Worm (Caenorhabditis elegans) whole organism, late embryonic: ENCODE data around the gene R11G1.11.
A peak's percentile ranks its signal among the peaks of the same experiment; 100 is the strongest.

ENCODE experiments used
- C08G9.2 ChIP-seq: sonication (generic microtip); optimal IDR thresholded peaks from 2 replicates; lab custom pipeline; 2016; ENCODE audit warnings: mild to moderate bottlenecking, missing genetic modification characterization, moderate library complexity, missing compliant biosample characterization
- C38D4.7 ChIP-seq: fragments of 200-800 bp; sonication (Bioruptor generic); optimal IDR thresholded peaks from 2 replicates; lab custom pipeline; 2018; ENCODE audit warnings: mild to moderate bottlenecking, missing genetic modification characterization, moderate library complexity, missing compliant biosample characterization
- F13H6.1 ChIP-seq: sonication (generic microtip); optimal IDR thresholded peaks from 2 replicates; lab custom pipeline; 2016; ENCODE audit warnings: missing genetic modification characterization, missing compliant biosample characterization
- K09A11.1 ChIP-seq: sonication (generic microtip); optimal IDR thresholded peaks from 2 replicates; lab custom pipeline; 2017; ENCODE audit warnings: antibody characterized with exemption, mild to moderate bottlenecking, missing genetic modification characterization, missing compliant biosample characterization; ENCODE audit not compliant: insufficient read depth
- T23F11.4 ChIP-seq: fragments of 200-800 bp; sonication (Bioruptor generic); optimal IDR thresholded peaks from 2 replicates; lab custom pipeline; 2018; ENCODE audit warnings: mild to moderate bottlenecking, missing genetic modification characterization, missing compliant biosample characterization
- ama-1 ChIP-seq: fragments of 150-350 bp; optimal IDR thresholded peaks from 2 replicates; lab custom pipeline; 2014
- ceh-14 ChIP-seq: sonication (generic microtip); optimal IDR thresholded peaks from 2 replicates; lab custom pipeline; 2016; ENCODE audit warnings: missing genotype, missing genetic modification characterization, missing compliant biosample characterization
- ceh-18 ChIP-seq: sonication (generic microtip); optimal IDR thresholded peaks from 2 replicates; lab custom pipeline; 2016; ENCODE audit warnings: missing genetic modification characterization, missing compliant biosample characterization
- ceh-19 ChIP-seq: fragments of 200-800 bp; sonication (Bioruptor generic); optimal IDR thresholded peaks from 2 replicates; lab custom pipeline; 2018; ENCODE audit warnings: mild to moderate bottlenecking, missing genetic modification characterization, missing compliant biosample characterization
- ceh-22 ChIP-seq: sonication (generic microtip); optimal IDR thresholded peaks from 2 replicates; lab custom pipeline; 2017; ENCODE audit warnings: missing biosample characterization, missing genetic modification characterization
- ceh-24 ChIP-seq: sonication (generic microtip); optimal IDR thresholded peaks from 2 replicates; lab custom pipeline; 2016; ENCODE audit warnings: mild to moderate bottlenecking, missing genetic modification characterization, missing compliant biosample characterization
- ceh-30 ChIP-seq: fragments of 150-350 bp; optimal IDR thresholded peaks from 2 replicates; lab custom pipeline; 2014; ENCODE audit warnings: missing biosample characterization, missing genetic modification characterization
- ceh-31 ChIP-seq: sonication (generic microtip); optimal IDR thresholded peaks from 2 replicates; lab custom pipeline; 2016; ENCODE audit warnings: missing genetic modification characterization, missing compliant biosample characterization
- ceh-34 ChIP-seq: sonication (generic microtip); optimal IDR thresholded peaks from 2 replicates; lab custom pipeline; 2016; ENCODE audit warnings: mild to moderate bottlenecking, missing genetic modification characterization, missing compliant biosample characterization
- ceh-48 ChIP-seq: sonication (generic microtip); optimal IDR thresholded peaks from 2 replicates; lab custom pipeline; 2016; ENCODE audit warnings: missing genetic modification characterization, inconsistent platforms, missing compliant biosample characterization
- ceh-9 ChIP-seq: sonication (generic microtip); optimal IDR thresholded peaks from 2 replicates; lab custom pipeline; 2016; ENCODE audit warnings: mild to moderate bottlenecking, missing genetic modification characterization, inconsistent platforms, missing compliant biosample characterization
- che-1 ChIP-seq: sonication (generic microtip); optimal IDR thresholded peaks from 2 replicates; lab custom pipeline; 2016; ENCODE audit warnings: mild to moderate bottlenecking, missing genetic modification characterization, missing compliant biosample characterization
- dmd-4 ChIP-seq: sonication (generic microtip); optimal IDR thresholded peaks from 2 replicates; lab custom pipeline; 2016; ENCODE audit warnings: borderline replicate concordance, missing genetic modification characterization, missing compliant biosample characterization
- elt-2 ChIP-seq: sonication (generic microtip); optimal IDR thresholded peaks from 2 replicates; lab custom pipeline; 2016; ENCODE audit warnings: missing genetic modification reagents, missing genetic modification characterization, missing compliant biosample characterization
- elt-4 ChIP-seq: sonication (generic microtip); optimal IDR thresholded peaks from 2 replicates; lab custom pipeline; 2016; ENCODE audit warnings: missing genetic modification characterization, missing compliant biosample characterization
- fax-1 ChIP-seq: sonication (generic microtip); optimal IDR thresholded peaks from 2 replicates; lab custom pipeline; 2016; ENCODE audit warnings: missing genotype, missing genetic modification characterization, missing compliant biosample characterization
- hlh-15 ChIP-seq: sonication (generic microtip); optimal IDR thresholded peaks from 2 replicates; lab custom pipeline; 2016; ENCODE audit warnings: missing genetic modification characterization, missing compliant biosample characterization
- hlh-6 ChIP-seq: sonication (generic microtip); optimal IDR thresholded peaks from 2 replicates; lab custom pipeline; 2016; ENCODE audit warnings: missing genotype, missing genetic modification characterization, missing compliant biosample characterization
- lim-6 ChIP-seq: sonication (generic microtip); optimal IDR thresholded peaks from 2 replicates; lab custom pipeline; 2016; ENCODE audit warnings: missing genetic modification characterization, missing compliant biosample characterization
- madf-2 ChIP-seq: sonication (generic microtip); optimal IDR thresholded peaks from 2 replicates; lab custom pipeline; 2017; ENCODE audit warnings: missing genetic modification characterization, missing compliant biosample characterization
- mec-3 ChIP-seq: sonication (generic microtip); optimal IDR thresholded peaks from 2 replicates; lab custom pipeline; 2016; ENCODE audit warnings: borderline replicate concordance, missing genetic modification characterization, missing compliant biosample characterization
- nfya-1 ChIP-seq: sonication (generic microtip); optimal IDR thresholded peaks from 2 replicates; lab custom pipeline; 2017; ENCODE audit warnings: missing genetic modification characterization, mild to moderate bottlenecking, missing compliant biosample characterization, antibody characterized with exemption, moderate library complexity
- nhr-232 ChIP-seq: sonication (generic microtip); optimal IDR thresholded peaks from 2 replicates; lab custom pipeline; 2016; ENCODE audit warnings: missing genetic modification characterization, missing compliant biosample characterization
- odd-2 ChIP-seq: sonication (generic microtip); optimal IDR thresholded peaks from 2 replicates; lab custom pipeline; 2017; ENCODE audit warnings: antibody characterized with exemption, mild to moderate bottlenecking, missing genetic modification characterization, missing compliant biosample characterization
- pag-3 ChIP-seq: sonication (generic microtip); optimal IDR thresholded peaks from 2 replicates; lab custom pipeline; 2016; ENCODE audit warnings: missing compliant biosample characterization, missing genetic modification characterization, borderline replicate concordance
- pat-9 ChIP-seq: fragments of 200-800 bp; sonication (Bioruptor generic); optimal IDR thresholded peaks from 2 replicates; lab custom pipeline; 2018; ENCODE audit warnings: mild to moderate bottlenecking, missing genetic modification characterization, moderate library complexity, missing compliant biosample characterization
- pax-1 ChIP-seq: fragments of 150-350 bp; optimal IDR thresholded peaks from 2 replicates; lab custom pipeline; 2014; ENCODE audit warnings: missing biosample characterization, missing genetic modification characterization
- pha-2 ChIP-seq: sonication (generic microtip); optimal IDR thresholded peaks from 2 replicates; lab custom pipeline; 2017; ENCODE audit warnings: mild to moderate bottlenecking, missing genetic modification characterization, missing compliant biosample characterization
- pqm-1 ChIP-seq: sonication (generic microtip); optimal IDR thresholded peaks from 2 replicates; lab custom pipeline; 2016; ENCODE audit warnings: missing genetic modification characterization, missing compliant biosample characterization
- ref-2 ChIP-seq: sonication (generic microtip); optimal IDR thresholded peaks from 2 replicates; lab custom pipeline; 2016; ENCODE audit warnings: missing genetic modification characterization, missing compliant biosample characterization
- rnt-1 ChIP-seq: sonication (generic microtip); optimal IDR thresholded peaks from 2 replicates; lab custom pipeline; 2016; ENCODE audit warnings: missing genetic modification characterization, missing compliant biosample characterization
- sdc-2 ChIP-seq: sonication (generic microtip); optimal IDR thresholded peaks from 2 replicates; lab custom pipeline; 2016; ENCODE audit warnings: missing genotype, missing genetic modification characterization, missing compliant biosample characterization
- sox-2 ChIP-seq: fragments of 200-800 bp; sonication (Bioruptor generic); IDR thresholded peaks from 2 replicates; pipeline ENCODE4 v1.3.6; 2022; ENCODE audit warnings: missing genetic modification reagents, missing genetic modification characterization, missing compliant biosample characterization
- sox-4 ChIP-seq: sonication (generic microtip); optimal IDR thresholded peaks from 2 replicates; lab custom pipeline; 2017; ENCODE audit warnings: mild to moderate bottlenecking, missing genetic modification characterization, inconsistent platforms, missing compliant biosample characterization
- syd-9 ChIP-seq: sonication (generic microtip); optimal IDR thresholded peaks from 2 replicates; lab custom pipeline; 2016; ENCODE audit warnings: mild to moderate bottlenecking, missing genetic modification characterization, moderate library complexity, missing compliant biosample characterization
- tbx-2 ChIP-seq: sonication (generic microtip); optimal IDR thresholded peaks from 2 replicates; lab custom pipeline; 2016; ENCODE audit warnings: missing genetic modification characterization, missing compliant biosample characterization
- tbx-7 ChIP-seq: sonication (generic microtip); optimal IDR thresholded peaks from 2 replicates; lab custom pipeline; 2016; ENCODE audit warnings: missing genotype, missing genetic modification characterization, missing compliant biosample characterization
- ttx-3 ChIP-seq: sonication (generic microtip); optimal IDR thresholded peaks from 2 replicates; lab custom pipeline; 2016; ENCODE audit warnings: missing genetic modification reagents, missing genetic modification characterization, missing compliant biosample characterization
- unc-3 ChIP-seq, 2 experiments: fragments of 200-800 bp in 1 of 2; sonication (Bioruptor generic) in 1 of 2; sonication (generic microtip) in 1 of 2; conservative IDR thresholded peaks in 1 of 2; optimal IDR thresholded peaks in 1 of 2; 2 replicates each; pipeline versions ENCODE4 v1.3.6 to Lab custom; 2016 to 2022; ENCODE audit warnings: missing compliant biosample characterization in 2 of 2, missing genetic modification characterization in 2 of 2, missing genetic modification reagents in 1 of 2
- unc-42 ChIP-seq: sonication (generic microtip); optimal IDR thresholded peaks from 2 replicates; lab custom pipeline; 2016; ENCODE audit warnings: missing genotype, missing genetic modification characterization, missing compliant biosample characterization
- unc-55 ChIP-seq: sonication (generic microtip); optimal IDR thresholded peaks from 2 replicates; lab custom pipeline; 2017; ENCODE audit warnings: missing biosample characterization, missing genetic modification reagents, missing genetic modification characterization
- unc-86 ChIP-seq: sonication (generic microtip); optimal IDR thresholded peaks from 2 replicates; lab custom pipeline; 2016; ENCODE audit warnings: missing genetic modification characterization, missing compliant biosample characterization
- zip-5 ChIP-seq: sonication (generic microtip); optimal IDR thresholded peaks from 2 replicates; lab custom pipeline; 2016; ENCODE audit warnings: missing genetic modification characterization, missing compliant biosample characterization
- ztf-16 ChIP-seq: sonication (generic microtip); optimal IDR thresholded peaks from 2 replicates; lab custom pipeline; 2017; ENCODE audit warnings: missing genetic modification characterization, missing compliant biosample characterization

The R11G1.11 gene

DNA sequence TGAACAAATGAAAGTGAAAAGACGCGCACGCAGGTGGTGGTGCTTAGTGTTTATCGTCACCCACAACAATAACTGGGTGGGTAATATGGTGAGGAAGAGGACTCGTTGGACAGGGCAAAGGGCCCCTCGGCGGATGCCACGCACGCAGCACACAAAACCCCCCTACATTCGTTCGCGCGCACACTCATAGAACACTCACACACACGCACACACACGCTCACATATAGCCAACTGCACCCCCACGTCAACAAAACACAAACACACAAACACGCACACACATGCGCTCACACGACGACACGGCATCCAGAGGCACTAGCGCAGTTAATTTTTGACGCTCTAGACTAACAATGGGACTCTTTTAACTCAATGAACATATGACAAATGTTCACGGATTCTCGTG lies 39.4 kb downstream of the R11G1.11 start:
- TF ChIP-seq ceh-31 (tag; lab: Kevin White, UChicago) = peak; percentile 72
- no peak for TF ChIP-seq nhr-232 (tag; lab: Kevin White, UChicago)
- peak; percentile 28 for TF ChIP-seq elt-2 (tag; lab: Kevin White, UChicago)
- peak; percentile 30 for TF ChIP-seq che-1
- peak; percentile 74 for TF ChIP-seq sdc-2 (tag; lab: Kevin White, UChicago)
- no peak for TF ChIP-seq pqm-1 (tag; lab: Kevin White, UChicago)
- no peak for TF ChIP-seq pag-3
- no peak for TF ChIP-seq ttx-3 (tag; lab: Kevin White, UChicago)
- no peak for TF ChIP-seq ceh-34 (tag; lab: Kevin White, UChicago)
- TF ChIP-seq tbx-2 (tag; lab: Kevin White, UChicago) = peak; percentile 79
- peak; percentile 56 for TF ChIP-seq nfya-1 (tag; lab: Kevin White, UChicago)
- TF ChIP-seq ceh-22 = peak; percentile 32
- no peak for TF ChIP-seq T23F11.4
- peak; percentile 37; the same call in 1 of the 2 replicates for TF ChIP-seq sox-2 (GFP tag; lab: Robert Waterston, UW)
- no peak for TF ChIP-seq ceh-9 (tag; lab: Kevin White, UChicago)
- peak; percentile 38 for TF ChIP-seq unc-42 (tag; lab: Kevin White, UChicago)
- no peak for TF ChIP-seq odd-2 (tag; lab: Kevin White, UChicago)
- no peak for TF ChIP-seq ceh-30 (tag; lab: Kevin White, UChicago)
- no peak for TF ChIP-seq fax-1 (tag; lab: Kevin White, UChicago)
- TF ChIP-seq hlh-15 (tag; lab: Kevin White, UChicago) = no peak
- TF ChIP-seq madf-2 (tag; lab: Kevin White, UChicago) = peak; percentile 41
- TF ChIP-seq C38D4.7 (GFP tag; lab: Kevin White, UChicago) = no peak
- TF ChIP-seq sox-4 (tag; lab: Kevin White, UChicago) = no peak
- no peak for TF ChIP-seq K09A11.1 (tag; lab: Kevin White, UChicago)
- peak; percentile 18 for TF ChIP-seq dmd-4 (tag; lab: Kevin White, UChicago)
- TF ChIP-seq ceh-19 (GFP tag; lab: Kevin White, UChicago) = peak; percentile 50
- peak; percentile 55 for TF ChIP-seq unc-55
- TF ChIP-seq ztf-16 = no peak
- TF ChIP-seq rnt-1 (tag; lab: Kevin White, UChicago) = peak; percentile 39
- peak; percentile 79 for TF ChIP-seq ref-2 (tag; lab: Kevin White, UChicago)
- no peak for TF ChIP-seq ceh-14 (tag; lab: Kevin White, UChicago)
- no peak for TF ChIP-seq ama-1
- TF ChIP-seq pax-1 = no peak
- TF ChIP-seq pha-2 (tag; lab: Kevin White, UChicago) = peak; percentile 9
- TF ChIP-seq hlh-6 (tag; lab: Kevin White, UChicago) = peak; percentile 2
- peak; percentile 15 for TF ChIP-seq pat-9 (tag; lab: Kevin White, UChicago)
- peak; percentile 33 for TF ChIP-seq C08G9.2 (tag; lab: Kevin White, UChicago)
- TF ChIP-seq ceh-18 (tag; lab: Kevin White, UChicago) = peak; percentile 51
- no peak for TF ChIP-seq unc-3 (GFP tag; conservative IDR thresholded peaks at IDR 0.05; lab: Robert Waterston, UW)
- TF ChIP-seq unc-3 (tag; optimal IDR thresholded peaks at IDR 0.05; lab: Kevin White, UChicago) = no peak
- TF ChIP-seq, all 69 proteins: peak for 20

DNA sequence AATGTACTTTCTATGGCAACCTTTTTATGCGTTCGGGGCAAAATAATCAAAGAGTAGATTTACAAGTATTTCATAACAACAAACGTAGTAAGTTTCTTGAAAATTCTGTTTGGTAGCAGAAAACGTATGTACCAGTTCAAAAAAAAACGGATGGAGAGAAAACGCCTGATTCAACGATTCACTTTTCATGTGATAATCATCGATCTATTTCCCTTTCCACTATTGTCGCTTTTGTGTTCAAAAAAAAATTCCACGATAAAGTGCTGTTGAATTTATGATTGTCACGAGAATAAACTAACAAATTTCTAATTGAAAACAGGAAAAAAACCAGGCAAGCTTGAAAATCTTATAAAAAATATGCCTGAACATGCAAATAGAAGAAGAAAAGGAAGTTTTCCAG lies 41.1 kb downstream of the R11G1.11 start:
- no peak for TF ChIP-seq ceh-48 (tag; lab: Kevin White, UChicago)
- no peak for TF ChIP-seq unc-86
- no peak for TF ChIP-seq mec-3 (tag; lab: Kevin White, UChicago)
- no peak for TF ChIP-seq F13H6.1 (tag; lab: Kevin White, UChicago)
- TF ChIP-seq tbx-7 (tag; lab: Kevin White, UChicago) = no peak
- no peak for TF ChIP-seq odd-2 (tag; lab: Kevin White, UChicago)
- no peak for TF ChIP-seq pax-1
- no peak for TF ChIP-seq syd-9 (tag; lab: Kevin White, UChicago)
- TF ChIP-seq ceh-19 (GFP tag; lab: Kevin White, UChicago) = no peak
- TF ChIP-seq zip-5 (tag; lab: Kevin White, UChicago) = no peak
- no peak for TF ChIP-seq lim-6
- no peak for TF ChIP-seq ttx-3 (tag; lab: Kevin White, UChicago)
- no peak for TF ChIP-seq elt-4 (tag; lab: Kevin White, UChicago)
- no peak for TF ChIP-seq K09A11.1 (tag; lab: Kevin White, UChicago)
- no peak for TF ChIP-seq ceh-24
- TF ChIP-seq fax-1 (tag; lab: Kevin White, UChicago) = no peak
